Worm (Caenorhabditis elegans) whole organism, L4 larva: ENCODE data around the gene C08B6.6.

ENCODE experiments used
- F49E8.2 ChIP-seq: sonication (generic microtip); optimal IDR thresholded peaks from 2 replicates; lab custom pipeline; 2016; ENCODE audit warnings: missing compliant biosample characterization, mild to moderate bottlenecking, missing genetic modification characterization, borderline replicate concordance
- aly-2 ChIP-seq: sonication (generic microtip); optimal IDR thresholded peaks from 2 replicates; lab custom pipeline; 2018; ENCODE audit warnings: missing biosample characterization, missing genetic modification characterization
- ceh-20 ChIP-seq: fragments of 200-800 bp; sonication (Bioruptor generic); IDR thresholded peaks from 2 replicates; pipeline ENCODE4 v1.3.6; 2022; ENCODE audit warnings: missing genetic modification reagents, missing genetic modification characterization, missing compliant biosample characterization
- ceh-82 ChIP-seq: sonication (generic microtip); optimal IDR thresholded peaks from 2 replicates; lab custom pipeline; 2017; ENCODE audit warnings: missing biosample characterization, missing genetic modification characterization
- ces-1 ChIP-seq: fragments of 150-350 bp; sonication (generic microtip); optimal IDR thresholded peaks from 4 replicates; lab custom pipeline; 2014; ENCODE audit warnings: missing biosample characterization, missing genetic modification reagents, missing genetic modification characterization
- lsy-2 ChIP-seq, 2 experiments: fragments of 150-350 bp in 1 of 2; sonication (generic microtip) in 1 of 2; optimal IDR thresholded peaks; 2 replicates each; lab custom pipeline; 2014 to 2017; ENCODE audit warnings: missing biosample characterization in 2 of 2, missing genetic modification characterization in 2 of 2
- nhr-11 ChIP-seq: fragments of 150-350 bp; optimal IDR thresholded peaks from 2 replicates; lab custom pipeline; 2014; ENCODE audit warnings: missing biosample characterization, missing genetic modification characterization
- nhr-111 ChIP-seq: fragments of 200-800 bp; sonication (Bioruptor generic); optimal IDR thresholded peaks from 2 replicates; lab custom pipeline; 2018; ENCODE audit warnings: mild to moderate bottlenecking, missing genetic modification characterization, missing compliant biosample characterization
- vab-7 ChIP-seq: fragments of 200-800 bp; sonication (Bioruptor generic); IDR thresholded peaks from 2 replicates; pipeline ENCODE4 v1.3.6; 2022; ENCODE audit warnings: missing genetic modification reagents, missing genetic modification characterization, missing compliant biosample characterization
- zag-1 ChIP-seq: fragments of 150-350 bp; optimal IDR thresholded peaks from 2 replicates; lab custom pipeline; 2014; ENCODE audit warnings: missing biosample characterization, missing genetic modification characterization
- ztf-7 ChIP-seq: fragments of 150-350 bp; optimal IDR thresholded peaks from 2 replicates; lab custom pipeline; 2014; ENCODE audit warnings: missing biosample characterization, missing genetic modification characterization

DNA sequence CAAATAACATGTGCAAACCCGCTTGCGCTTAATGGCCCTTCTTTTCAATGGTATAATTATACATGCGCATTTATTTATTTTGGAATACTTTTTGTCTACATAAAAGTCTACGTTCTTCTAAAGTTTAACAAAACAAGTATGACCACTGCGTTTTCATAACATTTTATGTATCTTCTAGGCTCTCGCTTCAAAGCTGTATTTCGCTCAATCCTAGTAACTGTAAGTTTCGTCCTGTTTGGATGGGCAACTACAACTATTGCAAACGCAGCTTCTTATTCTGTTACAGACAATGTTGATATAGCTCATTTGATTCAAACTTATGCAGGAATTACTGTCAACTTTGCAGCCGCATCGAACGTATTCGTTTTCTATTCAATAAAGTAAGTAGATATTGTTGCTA is 26.3 kb downstream of the C08B6.6 start, which contains the start of gene srsx-27:
- TF ChIP-seq ceh-20 (GFP tag; lab: Robert Waterston, UW) (no peak), aly-2 (no peak), nhr-11 (tag; lab: Kevin White, UChicago) (no peak), F49E8.2 (no peak), ces-1 (GFP tag; lab: Kevin White, UChicago) (no peak), lsy-2 (tag; optimal IDR thresholded peaks at IDR 0.05; lab: Kevin White, UChicago) (no peak), vab-7 (GFP tag; lab: Robert Waterston, UW) (no peak), ztf-7 (tag; lab: Kevin White, UChicago) (no peak), nhr-111 (GFP tag; lab: Kevin White, UChicago) (no peak), zag-1 (tag; lab: Kevin White, UChicago) (no peak), ceh-82 (tag; lab: Kevin White, UChicago) (no peak)
